Worm (Caenorhabditis elegans): Measurements from ENCODE around the gene hum-8.

DNA sequence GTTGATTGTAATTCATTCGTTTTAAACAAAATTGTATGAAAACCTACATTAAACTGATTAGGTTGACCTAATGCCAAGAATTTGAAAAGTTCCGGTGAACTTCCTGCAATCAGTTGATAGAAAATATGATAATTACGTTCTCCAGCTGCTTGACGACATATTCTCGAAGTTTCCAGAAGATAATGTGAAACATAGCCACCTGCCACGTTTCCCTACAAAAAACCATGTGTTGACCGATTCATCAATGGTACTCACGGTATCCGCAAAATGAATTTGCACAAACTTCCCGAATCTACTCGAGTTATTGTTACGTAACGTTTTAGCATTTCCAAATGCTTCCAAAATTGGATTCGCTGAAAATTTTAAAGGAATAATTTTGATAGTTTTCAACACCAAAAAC is 2.0 kb downstream of the hum-8 start:
- TF ChIP-seq mls-2 (tag; optimal IDR thresholded peaks at IDR 0.05), result no peak
- TF ChIP-seq sptf-1 (tag; optimal IDR thresholded peaks at IDR 0.05), result no peak
- no peak for TF ChIP-seq snpc-4 (tag; optimal IDR thresholded peaks at IDR 0.05)
- no peak for TF ChIP-seq sem-2 (GFP tag; optimal IDR thresholded peaks at IDR 0.05)
- no peak for TF ChIP-seq ceh-43 (GFP tag; optimal IDR thresholded peaks at IDR 0.05)
- TF ChIP-seq tbx-8 (GFP tag; optimal IDR thresholded peaks at IDR 0.05), result no peak
- TF ChIP-seq nhr-237 (tag; optimal IDR thresholded peaks at IDR 0.05), result no peak
